Fruit fly (Drosophila melanogaster) whole organism, embryonic: ENCODE results near the gene Sox21a.
A peak's percentile ranks its signal among the peaks of the same experiment; 100 is the strongest.

Source experiments
- BtbVII ChIP-seq: fragments of 200-800 bp; sonication (Bioruptor generic); optimal IDR thresholded peaks from 3 replicates; lab custom pipeline; 2017; ENCODE audit warnings: missing biosample characterization, mild to moderate bottlenecking, missing genetic modification characterization
- CG1024 ChIP-seq: fragments of 200-800 bp; sonication (Bioruptor generic); IDR thresholded peaks from 2 replicates; pipeline ENCODE4 v1.3.6; 2022; ENCODE audit warnings: missing biosample characterization, missing genetic modification characterization
- CG12744 ChIP-seq: fragments of 200-800 bp; sonication (Bioruptor generic); optimal IDR thresholded peaks from 2 replicates; lab custom pipeline; 2016; ENCODE audit warnings: missing biosample characterization, missing genetic modification characterization
- CG13624 ChIP-seq: fragments of 200-800 bp; sonication (Bioruptor generic); optimal IDR thresholded peaks from 2 replicates; lab custom pipeline; 2016; ENCODE audit warnings: missing biosample characterization, missing genetic modification characterization
- CG14710 ChIP-seq: fragments of 200-800 bp; sonication (Bioruptor generic); optimal IDR thresholded peaks from 3 replicates; lab custom pipeline; 2019; ENCODE audit warnings: missing biosample characterization, mild to moderate bottlenecking, missing genetic modification characterization, moderate library complexity
- CG16813 ChIP-seq: fragments of 200-800 bp; sonication (Bioruptor generic); IDR thresholded peaks from 3 replicates; pipeline ENCODE4 v1.3.6; 2022; ENCODE audit warnings: missing biosample characterization, missing genetic modification characterization; ENCODE audit not compliant: partially characterized antibody
- CG16863 ChIP-seq: fragments of 200-800 bp; sonication (Bioruptor generic); optimal IDR thresholded peaks from 3 replicates; lab custom pipeline; 2016; ENCODE audit warnings: missing biosample characterization, missing genetic modification characterization
- CG1832 ChIP-seq: fragments of 200-800 bp; sonication (Bioruptor generic); optimal IDR thresholded peaks from 2 replicates; lab custom pipeline; 2017; ENCODE audit warnings: missing biosample characterization, mild to moderate bottlenecking, missing genetic modification characterization, inconsistent platforms
- CG2129 ChIP-seq: fragments of 200-800 bp; sonication (Bioruptor generic); IDR thresholded peaks from 2 replicates; pipeline ENCODE4 v1.3.6; 2022; ENCODE audit warnings: missing biosample characterization, missing genetic modification characterization; ENCODE audit not compliant: partially characterized antibody
- CG2875 ChIP-seq: fragments of 200-800 bp; sonication (Bioruptor generic); optimal IDR thresholded peaks from 2 replicates; lab custom pipeline; 2017; ENCODE audit warnings: missing biosample characterization, mild to moderate bottlenecking, missing genetic modification characterization, missing genetic modification reagents
- CG30020 ChIP-seq: fragments of 200-800 bp; optimal IDR thresholded peaks from 2 replicates; lab custom pipeline; 2019; ENCODE audit warnings: missing biosample characterization, mild to moderate bottlenecking, missing genetic modification characterization, moderate library complexity
- CG4328 ChIP-seq: fragments of 200-800 bp; sonication (Bioruptor generic); optimal IDR thresholded peaks from 3 replicates; lab custom pipeline; 2017; ENCODE audit warnings: missing biosample characterization, missing genetic modification reagents, missing genetic modification characterization
- CG4404 ChIP-seq: fragments of 200-800 bp; sonication (Bioruptor generic); IDR thresholded peaks from 2 replicates; pipeline ENCODE4 v1.3.6; 2022; ENCODE audit warnings: missing biosample characterization, missing genetic modification characterization
- CG4424 ChIP-seq: fragments of 200-800 bp; sonication (Bioruptor generic); optimal IDR thresholded peaks from 3 replicates; lab custom pipeline; 2016; ENCODE audit warnings: missing biosample characterization, missing genetic modification characterization
- CG5953 ChIP-seq: fragments of 200-800 bp; sonication (Bioruptor generic); IDR thresholded peaks from 2 replicates; pipeline ENCODE4 v1.3.6; 2022; ENCODE audit warnings: missing biosample characterization, missing genetic modification characterization
- CG6689 ChIP-seq: fragments of 200-800 bp; sonication (Bioruptor generic); IDR thresholded peaks from 2 replicates; pipeline ENCODE4 v1.3.6; 2022; ENCODE audit warnings: missing biosample characterization, missing genetic modification characterization
- CG7987 ChIP-seq: fragments of 200-800 bp; sonication (Bioruptor generic); optimal IDR thresholded peaks from 2 replicates; lab custom pipeline; 2018; ENCODE audit warnings: missing biosample characterization, mild to moderate bottlenecking, missing genetic modification characterization, moderate library complexity
- CG9797 ChIP-seq: fragments of 200-800 bp; sonication (Bioruptor generic); optimal IDR thresholded peaks from 3 replicates; lab custom pipeline; 2018; ENCODE audit warnings: missing biosample characterization, mild to moderate bottlenecking, missing genetic modification characterization
- CHES-1-like ChIP-seq: fragments of 200-800 bp; sonication (Bioruptor generic); optimal IDR thresholded peaks from 2 replicates; lab custom pipeline; 2016; ENCODE audit warnings: missing biosample characterization, missing genetic modification characterization
- CoRest ChIP-seq: fragments of 200-800 bp; sonication (Bioruptor generic); optimal IDR thresholded peaks from 3 replicates; lab custom pipeline; 2018; ENCODE audit warnings: missing biosample characterization, mild to moderate bottlenecking, missing genetic modification characterization, moderate library complexity
- D19B ChIP-seq: fragments of 200-800 bp; sonication (Bioruptor generic); optimal IDR thresholded peaks from 2 replicates; lab custom pipeline; 2017; ENCODE audit warnings: missing biosample characterization, mild to moderate bottlenecking, missing genetic modification characterization
- Dfd ChIP-seq, 2 experiments: fragments of >200 bp; optimal IDR thresholded peaks; 2 replicates each; lab custom pipeline; 2017; ENCODE audit warnings: missing biosample characterization in 2 of 2, missing genetic modification characterization in 2 of 2
- Doc2 ChIP-seq: fragments of 200-800 bp; sonication (Bioruptor generic); IDR thresholded peaks from 2 replicates; pipeline ENCODE4 v1.3.6; 2022; ENCODE audit warnings: missing biosample characterization, missing genetic modification characterization
- ERR ChIP-seq: fragments of 200-800 bp; sonication (Bioruptor generic); optimal IDR thresholded peaks from 2 replicates; lab custom pipeline; 2016; ENCODE audit warnings: missing biosample characterization, missing genetic modification characterization
- Elba2 ChIP-seq: fragments of 200-800 bp; sonication (Bioruptor generic); optimal IDR thresholded peaks from 3 replicates; lab custom pipeline; 2016; ENCODE audit warnings: missing biosample characterization, missing genetic modification characterization
- Mad ChIP-seq: fragments of 200-800 bp; sonication (Bioruptor generic); optimal IDR thresholded peaks from 2 replicates; lab custom pipeline; 2016; ENCODE audit warnings: missing biosample characterization, missing genetic modification characterization
- Nf-YB ChIP-seq: fragments of 200-800 bp; sonication (Bioruptor generic); optimal IDR thresholded peaks from 3 replicates; lab custom pipeline; 2019; ENCODE audit warnings: missing biosample characterization, mild to moderate bottlenecking, missing genetic modification characterization, moderate library complexity
- PHDP ChIP-seq: fragments of 200-800 bp; sonication (Bioruptor generic); optimal IDR thresholded peaks from 3 replicates; lab custom pipeline; 2018; ENCODE audit warnings: missing biosample characterization, mild to moderate bottlenecking, missing genetic modification characterization, moderate library complexity
- Ravus ChIP-seq: fragments of 200-800 bp; sonication (Bioruptor generic); IDR thresholded peaks from 2 replicates; pipeline ENCODE4 v1.3.6; 2022; ENCODE audit warnings: missing biosample characterization, missing genetic modification characterization
- Tbp ChIP-seq: fragments of >200 bp; optimal IDR thresholded peaks from 2 replicates; lab custom pipeline; 2018; ENCODE audit warnings: missing biosample characterization, missing genetic modification characterization
- YL-1 ChIP-seq: fragments of 200-800 bp; sonication (Bioruptor generic); optimal IDR thresholded peaks from 3 replicates; lab custom pipeline; 2017; ENCODE audit warnings: missing biosample characterization, mild to moderate bottlenecking, missing genetic modification characterization
- amos ChIP-seq: fragments of 200-800 bp; sonication (Bioruptor generic); IDR thresholded peaks from 2 replicates; pipeline ENCODE4 v1.3.6; 2022; ENCODE audit warnings: missing biosample characterization, missing genetic modification characterization; ENCODE audit not compliant: partially characterized antibody
- cad ChIP-seq: fragments of >200 bp; optimal IDR thresholded peaks from 2 replicates; lab custom pipeline; 2017; ENCODE audit warnings: missing biosample characterization, missing genetic modification characterization
- crp ChIP-seq, 2 experiments: fragments of 200-800 bp; sonication (Bioruptor generic); optimal IDR thresholded peaks; 2 replicates in 1 of 2; 3 replicates in 1 of 2; lab custom pipeline; 2017; ENCODE audit warnings: missing biosample characterization in 2 of 2, missing genetic modification characterization in 2 of 2, mild to moderate bottlenecking in 1 of 2, moderate library complexity in 1 of 2
- eve ChIP-seq, 2 experiments: fragments of >200 bp; optimal IDR thresholded peaks; 2 replicates each; lab custom pipeline; 2017; ENCODE audit warnings: missing biosample characterization in 2 of 2, missing genetic modification characterization in 2 of 2
- eyg ChIP-seq: fragments of 200-800 bp; sonication (Bioruptor generic); optimal IDR thresholded peaks from 3 replicates; lab custom pipeline; 2016; ENCODE audit warnings: missing biosample characterization, missing genetic modification characterization
- fd3F ChIP-seq: fragments of 200-800 bp; sonication (Bioruptor generic); optimal IDR thresholded peaks from 2 replicates; lab custom pipeline; 2018; ENCODE audit warnings: missing biosample characterization, mild to moderate bottlenecking, missing genetic modification characterization, moderate library complexity
- hkb ChIP-seq, 2 experiments: fragments of 200-800 bp in 1 of 2; fragments of >200 bp in 1 of 2; sonication (Bioruptor generic) in 1 of 2; IDR thresholded peaks in 1 of 2; optimal IDR thresholded peaks in 1 of 2; 2 replicates each; pipeline versions ENCODE4 v1.3.6 to Lab custom; 2017 to 2022; ENCODE audit warnings: missing biosample characterization in 1 of 2, missing genetic modification characterization in 1 of 2
- insv ChIP-seq, 2 experiments: fragments of 200-800 bp; sonication (Bioruptor generic); optimal IDR thresholded peaks; 3 replicates each; lab custom pipeline; 2016 to 2018; ENCODE audit warnings: missing biosample characterization in 2 of 2, missing genetic modification characterization in 2 of 2
- lilli ChIP-seq: fragments of 200-800 bp; sonication (Bioruptor generic); optimal IDR thresholded peaks from 3 replicates; lab custom pipeline; 2016; ENCODE audit warnings: missing biosample characterization, missing genetic modification characterization
- oc ChIP-seq: fragments of 200-800 bp; sonication (Bioruptor generic); optimal IDR thresholded peaks from 2 replicates; lab custom pipeline; 2018; ENCODE audit warnings: missing biosample characterization, mild to moderate bottlenecking, missing genetic modification characterization, moderate library complexity
- peb ChIP-seq: fragments of 200-800 bp; sonication (Bioruptor generic); IDR thresholded peaks from 2 replicates; pipeline ENCODE4 v1.3.6; 2022; ENCODE audit warnings: missing biosample characterization, missing genetic modification characterization
- pum ChIP-seq: fragments of 200-800 bp; sonication (Bioruptor generic); optimal IDR thresholded peaks from 2 replicates; lab custom pipeline; 2016; ENCODE audit warnings: missing biosample characterization, missing genetic modification characterization
- ranshi ChIP-seq: fragments of 200-800 bp; sonication (Bioruptor generic); IDR thresholded peaks from 2 replicates; pipeline ENCODE4 v1.3.6; 2022; ENCODE audit warnings: missing biosample characterization, missing genetic modification characterization
- sens ChIP-seq: fragments of 200-800 bp; sonication (Bioruptor generic); peaks from one replicate; lab custom pipeline; 2016; ENCODE audit warnings: missing biosample characterization, missing genetic modification characterization
- sens-2 ChIP-seq: fragments of 200-800 bp; sonication (Bioruptor generic); IDR thresholded peaks from 2 replicates; pipeline ENCODE4 v1.3.6; 2022; ENCODE audit warnings: missing biosample characterization, missing genetic modification characterization
- seq ChIP-seq: fragments of 200-800 bp; sonication (Bioruptor generic); IDR thresholded peaks from 2 replicates; pipeline ENCODE4 v1.3.6; 2022; ENCODE audit warnings: missing biosample characterization, missing genetic modification characterization
- trem ChIP-seq: fragments of 200-800 bp; optimal IDR thresholded peaks from 3 replicates; lab custom pipeline; 2019; ENCODE audit warnings: missing biosample characterization, mild to moderate bottlenecking, missing genetic modification characterization, moderate library complexity
- twi ChIP-seq: fragments of 200-800 bp; optimal IDR thresholded peaks from 2 replicates; lab custom pipeline; 2019; ENCODE audit warnings: missing biosample characterization, mild to moderate bottlenecking, missing genetic modification characterization, moderate library complexity
- unpg ChIP-seq: fragments of 200-800 bp; sonication (Bioruptor generic); optimal IDR thresholded peaks from 3 replicates; lab custom pipeline; 2018; ENCODE audit warnings: missing biosample characterization, mild to moderate bottlenecking, missing genetic modification characterization, moderate library complexity
- vvl ChIP-seq: fragments of 200-800 bp; sonication (Bioruptor generic); IDR thresholded peaks from 2 replicates; pipeline ENCODE4 v1.3.6; 2022; ENCODE audit warnings: missing biosample characterization, missing genetic modification characterization

Sox21a gene

dm6 chr3L:14071621-14072020, 36.3 kb downstream of the Sox21a start, which contains the start of gene Pex1 (continued):
- TF ChIP-seq CG9797 (GFP tag; lab: Kevin White, UChicago) (peak; percentile 22), crp (GFP tag; optimal IDR thresholded peaks at IDR 0.05; lab: Kevin White, UChicago) (peak; percentile 98 to 99), CHES-1-like (GFP tag; lab: Kevin White, UChicago) (no peak), CG4424 (GFP tag; lab: Kevin White, UChicago) (no peak), CG16863 (GFP tag; lab: Kevin White, UChicago) (no peak), ERR (no peak), pum (GFP tag; lab: Kevin White, UChicago) (no peak), CG5953 (GFP tag; lab: Robert Waterston, UW) (no peak), fd3F (no peak), CoRest (tag; lab: Kevin White, UChicago) (no peak), sens (GFP tag; lab: Kevin White, UChicago) (peak; percentile 67), eve (GFP tag; optimal IDR thresholded peaks at IDR 0.05; lab: Kevin White, UChicago) (no peak), CG4328 (GFP tag; lab: Kevin White, UChicago) (no peak), CG30020 (tag; lab: Kevin White, UChicago) (no peak), cad (no peak), YL-1 (GFP tag; lab: Kevin White, UChicago) (peak; percentile 54), CG16813 (GFP tag; lab: Robert Waterston, UW) (peak; percentile 81), lilli (GFP tag; lab: Kevin White, UChicago) (peak; percentile 21), BtbVII (GFP tag; lab: Kevin White, UChicago) (no peak), trem (tag; lab: Kevin White, UChicago) (peak; percentile 35), CG2875 (no peak), Ravus (GFP tag; lab: Robert Waterston, UW) (no peak), CG1024 (GFP tag; lab: Robert Waterston, UW) (no peak; the same call in 1 of the 2 replicates), Elba2 (no peak), CG12744 (GFP tag; lab: Kevin White, UChicago) (no peak), Doc2 (no peak), amos (GFP tag; lab: Robert Waterston, UW) (peak; percentile 89), twi (tag; lab: Kevin White, UChicago) (no peak), Tbp (no peak), CG1832 (no peak), CG7987 (peak; percentile 6), insv (GFP tag; optimal IDR thresholded peaks at IDR 0.05; lab: Kevin White, UChicago) (peak in 1 of 2 experiments; percentile 43), Nf-YB (GFP tag; lab: Kevin White, UChicago) (no peak), Dfd (GFP tag; optimal IDR thresholded peaks at IDR 0.05; lab: Kevin White, UChicago) (no peak), eyg (GFP tag; lab: Kevin White, UChicago) (no peak), CG2129 (GFP tag; lab: Robert Waterston, UW) (peak; percentile 50), oc (tag; lab: Kevin White, UChicago) (no peak), CG6689 (no peak), CG14710 (tag; lab: Kevin White, UChicago) (peak; percentile 40), hkb (optimal IDR thresholded peaks at IDR 0.05; lab: Kevin White, UChicago) (no peak), hkb (GFP tag; IDR thresholded peaks at IDR 0.05; lab: Robert Waterston, UW) (no peak), CG13624 (GFP tag; lab: Kevin White, UChicago) (no peak), CG4404 (GFP tag; lab: Robert Waterston, UW) (no peak), unpg (GFP tag; lab: Kevin White, UChicago) (no peak), seq (no peak), Mad (GFP tag; lab: Kevin White, UChicago) (no peak), ranshi (GFP tag; lab: Robert Waterston, UW) (no peak), PHDP (tag; lab: Kevin White, UChicago) (no peak), vvl (GFP tag; lab: Robert Waterston, UW) (peak; percentile 39; the same call in 1 of the 2 replicates), peb (no peak), D19B (GFP tag; lab: Kevin White, UChicago) (no peak), sens-2 (GFP tag; lab: Robert Waterston, UW) (no peak)
